Worm (Caenorhabditis elegans): ENCODE measurements around the gene wrt-10.

- TF ChIP-seq ets-7 (tag; optimal IDR thresholded peaks at IDR 0.05) (no peak), B0310.2 (tag; optimal IDR thresholded peaks at IDR 0.05) (no peak), ceh-13 (GFP tag; optimal IDR thresholded peaks at IDR 0.05) (no peak), hmg-4 (GFP tag; optimal IDR thresholded peaks at IDR 0.05) (no peak), F13C5.2 (tag; optimal IDR thresholded peaks at IDR 0.05) (no peak), ama-1 (optimal IDR thresholded peaks at IDR 0.05) (no peak), ceh-36 (tag; optimal IDR thresholded peaks at IDR 0.05) (no peak), hnd-1 (tag; optimal IDR thresholded peaks at IDR 0.05) (no peak), tbx-11 (GFP tag; IDR thresholded peaks at IDR 0.05) (no peak), hmbx-1 (tag; optimal IDR thresholded peaks at IDR 0.05) (no peak), tbx-37 (GFP tag; conservative IDR thresholded peaks at IDR 0.05) (no peak)
These were observed 49.2 kb upstream of the wrt-10 start, which contains the start of gene mks-3 for ce11 chrII:7583555-7583954.

All from whole organism, early embryonic.